Worm (Caenorhabditis elegans) whole organism, L3 larva: ENCODE measurements around the gene ceh-75.

ENCODE experiments used
- aly-2 ChIP-seq: fragments of 150-350 bp; optimal IDR thresholded peaks from 2 replicates; lab custom pipeline; 2014; ENCODE audit warnings: missing biosample characterization, missing genetic modification characterization
- daf-12 ChIP-seq: fragments of 150-350 bp; optimal IDR thresholded peaks from 2 replicates; lab custom pipeline; 2014; ENCODE audit warnings: missing biosample characterization, missing genetic modification reagents, missing genetic modification characterization
- jun-1 ChIP-seq: fragments of 150-350 bp; optimal IDR thresholded peaks from 2 replicates; lab custom pipeline; 2014; ENCODE audit warnings: missing biosample characterization, missing genetic modification reagents, missing genetic modification characterization
- lin-15B ChIP-seq: fragments of 150-350 bp; optimal IDR thresholded peaks from 2 replicates; lab custom pipeline; 2014; ENCODE audit warnings: missing biosample characterization, missing genetic modification characterization
- lsy-12 ChIP-seq: sonication (generic microtip); optimal IDR thresholded peaks from 2 replicates; lab custom pipeline; 2016; ENCODE audit warnings: mild to moderate bottlenecking, missing genetic modification characterization, missing compliant biosample characterization
- snpc-4 ChIP-seq: fragments of 150-350 bp; optimal IDR thresholded peaks from 2 replicates; lab custom pipeline; 2014; ENCODE audit warnings: missing biosample characterization, missing genetic modification characterization
- zag-1 ChIP-seq: fragments of 150-350 bp; optimal IDR thresholded peaks from 2 replicates; lab custom pipeline; 2014; ENCODE audit warnings: missing biosample characterization, missing genetic modification characterization

DNA sequence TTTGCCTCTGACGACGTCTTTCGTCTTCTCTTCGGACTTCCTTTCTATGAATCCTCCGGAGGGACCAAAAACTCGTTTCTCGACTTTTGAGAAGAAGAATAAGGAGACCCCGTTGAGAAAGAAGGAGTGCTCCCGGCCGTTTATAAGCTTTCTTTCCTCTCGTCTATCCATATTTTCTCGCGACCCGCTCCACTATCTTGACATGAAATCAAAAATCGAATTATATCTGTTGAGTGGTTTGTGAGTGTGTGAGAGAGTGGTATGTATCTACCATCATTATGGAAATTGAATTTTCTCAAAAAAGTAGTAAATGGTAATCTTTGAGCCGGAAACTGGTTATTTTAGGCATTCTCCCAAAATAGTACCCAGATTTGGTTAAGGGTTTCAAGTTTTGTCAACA, 10.0 kb upstream of the ceh-75 start:
- TF ChIP-seq snpc-4 (tag; lab: Kevin White, UChicago) (no peak), zag-1 (no peak), lsy-12 (no peak), daf-12 (tag; lab: Kevin White, UChicago) (no peak), lin-15B (tag; lab: Kevin White, UChicago) (no peak), aly-2 (tag; lab: Kevin White, UChicago) (no peak), jun-1 (no peak)
